Worm (Caenorhabditis elegans) whole organism, mixed stage, embryonic: ENCODE data around the gene sir-2.3.

ENCODE experiments used
- blmp-1 ChIP-seq: fragments of 150-350 bp; optimal IDR thresholded peaks from 2 replicates; lab custom pipeline; 2014; ENCODE audit warnings: missing biosample characterization, missing genetic modification characterization
- ces-1 ChIP-seq: fragments of 150-350 bp; optimal IDR thresholded peaks from 2 replicates; lab custom pipeline; 2014; ENCODE audit warnings: missing biosample characterization, missing genetic modification reagents, missing genetic modification characterization
- cnd-1 ChIP-seq: fragments of 200-800 bp; sonication (Bioruptor generic); optimal IDR thresholded peaks from 2 replicates; lab custom pipeline; 2018; ENCODE audit warnings: mild to moderate bottlenecking, missing genetic modification characterization, missing compliant biosample characterization
- lsy-2 ChIP-seq: fragments of 150-350 bp; optimal IDR thresholded peaks from 2 replicates; lab custom pipeline; 2014; ENCODE audit warnings: missing biosample characterization, missing genetic modification characterization
- mep-1 ChIP-seq: fragments of 150-350 bp; optimal IDR thresholded peaks from 2 replicates; lab custom pipeline; 2017; ENCODE audit warnings: missing biosample characterization, missing genetic modification reagents, missing genetic modification characterization, inconsistent platforms
- mls-2 ChIP-seq: sonication (generic microtip); optimal IDR thresholded peaks from 2 replicates; lab custom pipeline; 2016; ENCODE audit warnings: mild to moderate bottlenecking, missing genetic modification characterization, moderate library complexity, missing compliant biosample characterization
- nhr-12 ChIP-seq: fragments of 150-350 bp; optimal IDR thresholded peaks from 2 replicates; lab custom pipeline; 2014; ENCODE audit warnings: missing biosample characterization, missing genetic modification characterization
- nhr-237 ChIP-seq: fragments of 150-350 bp; optimal IDR thresholded peaks from 2 replicates; lab custom pipeline; 2014; ENCODE audit warnings: missing biosample characterization, missing genetic modification characterization
- nhr-28 ChIP-seq: fragments of 150-350 bp; optimal IDR thresholded peaks from 2 replicates; lab custom pipeline; 2014; ENCODE audit warnings: missing biosample characterization, missing genetic modification characterization
- snpc-4 ChIP-seq: fragments of 150-350 bp; optimal IDR thresholded peaks from 2 replicates; lab custom pipeline; 2014; ENCODE audit warnings: missing biosample characterization, missing genetic modification characterization
- zip-8 ChIP-seq: fragments of 150-350 bp; optimal IDR thresholded peaks from 2 replicates; lab custom pipeline; 2014; ENCODE audit warnings: missing biosample characterization, missing genetic modification characterization

- TF ChIP-seq zip-8 (tag; lab: Kevin White, UChicago) (no peak), blmp-1 (tag; lab: Kevin White, UChicago) (no peak), mls-2 (tag; lab: Kevin White, UChicago) (no peak), lsy-2 (tag; lab: Kevin White, UChicago) (no peak), snpc-4 (tag; lab: Kevin White, UChicago) (no peak), nhr-12 (tag; lab: Kevin White, UChicago) (no peak), ces-1 (GFP tag; lab: Kevin White, UChicago) (no peak), mep-1 (tag; lab: Kevin White, UChicago) (no peak), nhr-28 (no peak), nhr-237 (tag; lab: Kevin White, UChicago) (no peak), cnd-1 (tag; lab: Kevin White, UChicago) (no peak)
Observed at ce11 chrX:13325039-13325438, 6.4 kb upstream of the sir-2.3 start.
